Fruit fly (Drosophila melanogaster): ENCODE results near the gene Ir100a.

Ir100a gene

dm6 chr3R:31810073-31810530 lies 9.3 kb downstream of the Ir100a start, which contains the start of gene Rift (continued):
- peak; percentile 25; the same call in 1 of the 2 replicates for TF ChIP-seq ranshi (GFP tag; IDR thresholded peaks at IDR 0.05)
- peak; percentile 24 for TF ChIP-seq CG13296 (GFP tag; optimal IDR thresholded peaks at IDR 0.05)
- TF ChIP-seq CG11560 (tag; IDR thresholded peaks at IDR 0.05) = no peak
- peak; percentile 28 for TF ChIP-seq nmo (GFP tag; optimal IDR thresholded peaks at IDR 0.05)
- TF ChIP-seq Ssrp (tag; optimal IDR thresholded peaks at IDR 0.05) = peak; percentile 15
- no peak for TF ChIP-seq lov (optimal IDR thresholded peaks at IDR 0.05)
- TF ChIP-seq lov (GFP tag; IDR thresholded peaks at IDR 0.05) = no peak
- no peak for TF ChIP-seq ash1 (GFP tag; optimal IDR thresholded peaks at IDR 0.05)
- TF ChIP-seq pho (GFP tag; optimal IDR thresholded peaks at IDR 0.05) = peak; percentile 7
- peak; percentile 32 for TF ChIP-seq tap (tag; optimal IDR thresholded peaks at IDR 0.05)
- TF ChIP-seq bowl (GFP tag; IDR thresholded peaks at IDR 0.05) = no peak
- no peak for TF ChIP-seq ken (GFP tag; IDR thresholded peaks at IDR 0.05)
- TF ChIP-seq chif (GFP tag; optimal IDR thresholded peaks at IDR 0.05) = no peak
- TF ChIP-seq CG8478 (optimal IDR thresholded peaks at IDR 0.05) = no peak
- TF ChIP-seq salm (tag; optimal IDR thresholded peaks at IDR 0.05) = no peak
- no peak for TF ChIP-seq Dp (GFP tag; optimal IDR thresholded peaks at IDR 0.05)
- TF ChIP-seq CG18599 (GFP tag; optimal IDR thresholded peaks at IDR 0.05) = peak; percentile 55
- no peak for TF ChIP-seq CG42726 (GFP tag; IDR thresholded peaks at IDR 0.05; ENCODE audit: partially characterized antibody)
- TF ChIP-seq btn (GFP tag; optimal IDR thresholded peaks at IDR 0.05) = no peak
- no peak for TF ChIP-seq Taf1 (GFP tag; IDR thresholded peaks at IDR 0.05)
- TF ChIP-seq CG4617 (GFP tag; optimal IDR thresholded peaks at IDR 0.05; ENCODE audit: borderline replicate concordance) = no peak
- TF ChIP-seq gro (GFP tag; optimal IDR thresholded peaks at IDR 0.05) = no peak
- TF ChIP-seq Dip3 (GFP tag; optimal IDR thresholded peaks at IDR 0.05) = no peak
- TF ChIP-seq CG15601 (tag; optimal IDR thresholded peaks at IDR 0.05) = no peak
- TF ChIP-seq Dip2 (GFP tag; IDR thresholded peaks at IDR 0.05) = no peak
- TF ChIP-seq sna (GFP tag; IDR thresholded peaks at IDR 0.05; ENCODE audit: partially characterized antibody) = 0 out of 2 replicates have a peak, but pooled peaks have one; percentile 36
- no peak for TF ChIP-seq Spps (tag; optimal IDR thresholded peaks at IDR 0.05)
- 0 out of 2 replicates have a peak, but pooled peaks have one; percentile 12 for TF ChIP-seq al (GFP tag; IDR thresholded peaks at IDR 0.05)
- TF ChIP-seq CG1832 (GFP tag; optimal IDR thresholded peaks at IDR 0.05) = no peak
- TF ChIP-seq CG8290 (GFP tag; optimal IDR thresholded peaks at IDR 0.05) = no peak
- peak in 1 of 2 experiments; percentile 56 for TF ChIP-seq CG8290 (tag; optimal IDR thresholded peaks at IDR 0.05)
- TF ChIP-seq CG3065 (GFP tag; optimal IDR thresholded peaks at IDR 0.05) = no peak
- no peak for TF ChIP-seq CG1603 (tag; optimal IDR thresholded peaks at IDR 0.05)
- TF ChIP-seq CG18011 (GFP tag; optimal IDR thresholded peaks at IDR 0.05) = no peak
- peak; percentile 13 for TF ChIP-seq ewg (GFP tag; optimal IDR thresholded peaks at IDR 0.05)
- no peak for TF ChIP-seq Tbp (GFP tag; optimal IDR thresholded peaks at IDR 0.05)
- no peak for TF ChIP-seq corto (GFP tag; optimal IDR thresholded peaks at IDR 0.05)
- TF ChIP-seq TFAM (GFP tag; optimal IDR thresholded peaks at IDR 0.05) = no peak
- TF ChIP-seq mam (GFP tag; optimal IDR thresholded peaks at IDR 0.05) = no peak
- no peak for TF ChIP-seq pb (GFP tag; optimal IDR thresholded peaks at IDR 0.05)
- TF ChIP-seq CG10565 (GFP tag; optimal IDR thresholded peaks at IDR 0.05) = no peak
- peak; percentile 83 for TF ChIP-seq row (GFP tag; IDR thresholded peaks at IDR 0.05)
- TF ChIP-seq gsb (GFP tag; IDR thresholded peaks at IDR 0.05) = no peak
- TF ChIP-seq CG11723 (GFP tag; optimal IDR thresholded peaks at IDR 0.05) = peak; percentile 32
- no peak for TF ChIP-seq CG10654 (GFP tag; optimal IDR thresholded peaks at IDR 0.05)
- no peak for TF ChIP-seq Lpt (GFP tag; optimal IDR thresholded peaks at IDR 0.05)
- TF ChIP-seq ac (GFP tag; optimal IDR thresholded peaks at IDR 0.05) = no peak
- peak; percentile 21 for TF ChIP-seq nau (GFP tag; optimal IDR thresholded peaks at IDR 0.05)
- TF ChIP-seq CG2116 (GFP tag; optimal IDR thresholded peaks at IDR 0.05) = no peak
- no peak for TF ChIP-seq Opbp (GFP tag; IDR thresholded peaks at IDR 0.05; ENCODE audit: partially characterized antibody)
- no peak for TF ChIP-seq CG4854 (GFP tag; optimal IDR thresholded peaks at IDR 0.05)
- no peak for TF ChIP-seq dimm (GFP tag; IDR thresholded peaks at IDR 0.05)

Data from whole organism, embryonic.